Fruit fly (Drosophila melanogaster) whole organism, wandering third instar larva: ENCODE results near the gene B-H1.

Source experiments
- Dfd ChIP-seq: fragments of >200 bp; optimal IDR thresholded peaks from 2 replicates; lab custom pipeline; 2017; ENCODE audit warnings: missing biosample characterization, missing genetic modification characterization
- HLH106 ChIP-seq: fragments of 200-800 bp; optimal IDR thresholded peaks from 3 replicates; lab custom pipeline; 2019; ENCODE audit warnings: missing biosample characterization, mild to moderate bottlenecking, missing genetic modification characterization, moderate library complexity
- dsf ChIP-seq: sonication (Bioruptor generic); optimal IDR thresholded peaks from 2 replicates; lab custom pipeline; 2016; ENCODE audit warnings: missing biosample characterization, missing genetic modification characterization, borderline replicate concordance
- jim ChIP-seq: fragments of 175-275, 200-325 bp; sonication (Bioruptor generic); optimal IDR thresholded peaks from 2 replicates; lab custom pipeline; 2016; ENCODE audit warnings: missing biosample characterization, mild to moderate bottlenecking, missing genetic modification characterization
- lola ChIP-seq: fragments of >200 bp; optimal IDR thresholded peaks from 2 replicates; lab custom pipeline; 2017; ENCODE audit warnings: missing biosample characterization, missing genetic modification characterization
- pan ChIP-seq: fragments of >200 bp; optimal IDR thresholded peaks from 2 replicates; lab custom pipeline; 2017
- sage ChIP-seq: fragments of 200-800 bp; sonication (Bioruptor generic); optimal IDR thresholded peaks from 2 replicates; lab custom pipeline; 2016; ENCODE audit warnings: missing biosample characterization, mild to moderate bottlenecking, missing genetic modification characterization
- tai ChIP-seq: sonication (Bioruptor generic); optimal IDR thresholded peaks from 2 replicates; lab custom pipeline; 2016; ENCODE audit warnings: missing biosample characterization, missing genetic modification characterization

DNA sequence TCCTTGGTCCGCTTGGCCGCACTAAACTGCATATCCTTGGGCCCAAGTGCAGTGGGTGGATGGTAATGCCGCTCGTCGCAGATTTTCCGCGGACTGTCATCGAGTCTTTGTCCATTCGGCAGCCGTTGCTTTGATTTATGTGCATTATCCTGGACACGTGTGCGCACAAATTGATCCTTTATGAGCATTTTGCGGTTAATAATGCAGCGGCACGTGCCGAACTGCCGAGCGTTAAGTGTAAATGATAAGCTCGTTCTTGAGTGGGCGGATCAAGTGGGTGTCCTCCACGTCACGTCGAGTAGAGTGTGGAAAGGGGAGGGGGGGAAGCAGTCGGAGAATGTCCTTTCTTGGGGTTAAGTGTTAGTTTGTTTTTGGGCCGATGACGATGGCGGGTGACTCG lies 10.5 kb downstream of the B-H1 start:
- TF ChIP-seq lola (GFP tag; lab: Kevin White, UChicago) (no peak), jim (GFP tag; lab: Kevin White, UChicago) (no peak), Dfd (GFP tag; lab: Kevin White, UChicago) (no peak), tai (no peak), dsf (GFP tag; lab: Kevin White, UChicago) (no peak), pan (lab: Kevin White, UChicago) (no peak), sage (GFP tag; lab: Kevin White, UChicago) (no peak), HLH106 (no peak)
